Fruit fly (Drosophila melanogaster) whole organism, wandering third instar larva: ENCODE data around the gene CG43938.

Experiments used
- Abd-B ChIP-seq: fragments of >200 bp; optimal IDR thresholded peaks from 2 replicates; lab custom pipeline; 2017; ENCODE audit warnings: missing biosample characterization, missing genetic modification characterization
- CG32264 ChIP-seq: fragments of 200-800 bp; sonication (Bioruptor generic); optimal IDR thresholded peaks from 2 replicates; lab custom pipeline; 2016; ENCODE audit warnings: missing biosample characterization, missing genetic modification characterization
- CG9705 ChIP-seq: fragments of 200-800 bp; sonication (Bioruptor generic); optimal IDR thresholded peaks from 2 replicates; lab custom pipeline; 2018; ENCODE audit warnings: missing biosample characterization, mild to moderate bottlenecking, missing genetic modification characterization
- CrebA ChIP-seq: fragments of 200-800 bp; sonication (Bioruptor generic); optimal IDR thresholded peaks from 2 replicates; lab custom pipeline; 2016; ENCODE audit warnings: missing biosample characterization, mild to moderate bottlenecking, missing genetic modification characterization, borderline replicate concordance
- Dfd ChIP-seq: fragments of >200 bp; optimal IDR thresholded peaks from 2 replicates; lab custom pipeline; 2017; ENCODE audit warnings: missing biosample characterization, missing genetic modification characterization
- Dif ChIP-seq: fragments of 200-275, 200-300 bp; sonication (Bioruptor generic); optimal IDR thresholded peaks from 2 replicates; lab custom pipeline; 2018; ENCODE audit warnings: missing biosample characterization, missing genetic modification characterization; ENCODE audit not compliant: partially characterized antibody
- HLH106 ChIP-seq: fragments of 200-800 bp; optimal IDR thresholded peaks from 3 replicates; lab custom pipeline; 2019; ENCODE audit warnings: missing biosample characterization, mild to moderate bottlenecking, missing genetic modification characterization, moderate library complexity
- Hnf4 ChIP-seq: fragments of 200-800 bp; sonication (Bioruptor generic); optimal IDR thresholded peaks from 2 replicates; lab custom pipeline; 2016; ENCODE audit warnings: missing biosample characterization, mild to moderate bottlenecking, missing genetic modification characterization
- Hr78 ChIP-seq: fragments of >200 bp; optimal IDR thresholded peaks from 2 replicates; lab custom pipeline; 2017; ENCODE audit warnings: missing biosample characterization, missing genetic modification characterization
- Hr83 ChIP-seq: fragments of 200-300 bp; sonication (Bioruptor generic); optimal IDR thresholded peaks from 2 replicates; lab custom pipeline; 2016; ENCODE audit warnings: missing biosample characterization, mild to moderate bottlenecking, missing genetic modification characterization, moderate library complexity; ENCODE audit not compliant: poor library complexity, severe bottlenecking
- Jra ChIP-seq: sonication (Bioruptor generic); optimal IDR thresholded peaks from 2 replicates; lab custom pipeline; 2016; ENCODE audit warnings: missing biosample characterization, missing genetic modification characterization
- Mio ChIP-seq: sonication (Bioruptor generic); optimal IDR thresholded peaks from 2 replicates; lab custom pipeline; 2016; ENCODE audit warnings: missing biosample characterization, missing genetic modification characterization
- N ChIP-seq: fragments of >200 bp; optimal IDR thresholded peaks from 2 replicates; lab custom pipeline; 2018; ENCODE audit warnings: missing biosample characterization, missing external identifiers, missing genetic modification characterization
- Rel ChIP-seq, 2 experiments: fragments of 200-800 bp; sonication (Bioruptor generic) in 1 of 2; optimal IDR thresholded peaks; 2 replicates in 1 of 2; 3 replicates in 1 of 2; lab custom pipeline; 2016 to 2019; ENCODE audit warnings: mild to moderate bottlenecking in 2 of 2, missing biosample characterization in 2 of 2, missing genetic modification characterization in 2 of 2, moderate library complexity in 1 of 2
- Sp1 ChIP-seq: fragments of 200-800 bp; sonication (Bioruptor generic); optimal IDR thresholded peaks from 3 replicates; lab custom pipeline; 2019; ENCODE audit warnings: missing biosample characterization, mild to moderate bottlenecking, missing genetic modification characterization, moderate library complexity
- Vsx2 ChIP-seq: fragments of 200-300, 225-300 bp; sonication (Bioruptor generic); optimal IDR thresholded peaks from 2 replicates; lab custom pipeline; 2018; ENCODE audit warnings: missing biosample characterization, missing genetic modification characterization; ENCODE audit not compliant: partially characterized antibody
- br ChIP-seq: fragments of 200-800 bp; sonication (Bioruptor generic); optimal IDR thresholded peaks from 2 replicates; lab custom pipeline; 2016; ENCODE audit warnings: missing biosample characterization, missing genetic modification characterization
- brk ChIP-seq: fragments of 200-800 bp; sonication (Bioruptor generic); optimal IDR thresholded peaks from 2 replicates; lab custom pipeline; 2016; ENCODE audit warnings: missing biosample characterization, mild to moderate bottlenecking, missing genetic modification characterization
- dmrt93B ChIP-seq: fragments of 200-800 bp; sonication (Bioruptor generic); optimal IDR thresholded peaks from 2 replicates; lab custom pipeline; 2018; ENCODE audit warnings: missing biosample characterization, mild to moderate bottlenecking, missing genetic modification characterization
- dsf ChIP-seq: sonication (Bioruptor generic); optimal IDR thresholded peaks from 2 replicates; lab custom pipeline; 2016; ENCODE audit warnings: missing biosample characterization, missing genetic modification characterization, borderline replicate concordance
- ey ChIP-seq: fragments of 200-800 bp; sonication (Bioruptor generic); optimal IDR thresholded peaks from 2 replicates; lab custom pipeline; 2016; ENCODE audit warnings: missing biosample characterization, missing genetic modification characterization
- foxo ChIP-seq, 2 experiments: fragments of 200-800 bp; sonication (Bioruptor generic); optimal IDR thresholded peaks; 2 replicates in 1 of 2; 3 replicates in 1 of 2; lab custom pipeline; 2016 to 2017; ENCODE audit warnings: missing biosample characterization in 2 of 2, missing genetic modification characterization in 2 of 2
- jim ChIP-seq: fragments of 175-275, 200-325 bp; sonication (Bioruptor generic); optimal IDR thresholded peaks from 2 replicates; lab custom pipeline; 2016; ENCODE audit warnings: missing biosample characterization, mild to moderate bottlenecking, missing genetic modification characterization
- lola ChIP-seq: fragments of >200 bp; optimal IDR thresholded peaks from 2 replicates; lab custom pipeline; 2017; ENCODE audit warnings: missing biosample characterization, missing genetic modification characterization
- pan ChIP-seq: fragments of >200 bp; optimal IDR thresholded peaks from 2 replicates; lab custom pipeline; 2017
- psq ChIP-seq: fragments of 200-800 bp; sonication (Bioruptor generic); optimal IDR thresholded peaks from 3 replicates; lab custom pipeline; 2017; ENCODE audit warnings: missing biosample characterization, mild to moderate bottlenecking, missing genetic modification characterization, moderate library complexity
- sage ChIP-seq: fragments of 200-800 bp; sonication (Bioruptor generic); optimal IDR thresholded peaks from 2 replicates; lab custom pipeline; 2016; ENCODE audit warnings: missing biosample characterization, mild to moderate bottlenecking, missing genetic modification characterization
- sv ChIP-seq: fragments of 200-800 bp; sonication (Bioruptor generic); optimal IDR thresholded peaks from 3 replicates; lab custom pipeline; 2016; ENCODE audit warnings: missing biosample characterization, missing genetic modification characterization
- tai ChIP-seq: sonication (Bioruptor generic); optimal IDR thresholded peaks from 2 replicates; lab custom pipeline; 2016; ENCODE audit warnings: missing biosample characterization, missing genetic modification characterization

Gene CG43938

dm6 chr3L:21113061-21113460, 8.4 kb upstream of the CG43938 start:
- TF ChIP-seq tai (no peak), Dfd (GFP tag; lab: Kevin White, UChicago) (no peak), Hr78 (GFP tag; lab: Kevin White, UChicago) (no peak), Jra (GFP tag; lab: Kevin White, UChicago) (no peak), Hnf4 (GFP tag; lab: Kevin White, UChicago) (no peak), Hr83 (GFP tag; lab: Kevin White, UChicago) (no peak), brk (GFP tag; lab: Kevin White, UChicago) (no peak)

- no peak for TF ChIP-seq CG9705
- TF ChIP-seq jim (GFP tag; lab: Kevin White, UChicago): no peak
- TF ChIP-seq N (GFP tag; lab: Kevin White, UChicago): no peak
Measured at dm6 chr3L:21118602-21119001, 2.9 kb upstream of the CG43938 start.

dm6 chr3L:21122522-21122923, 1.1 kb downstream of the CG43938 start:
- TF ChIP-seq Dfd (GFP tag; lab: Kevin White, UChicago) (no peak), sv (no peak), N (GFP tag; lab: Kevin White, UChicago) (no peak), HLH106 (tag; lab: Kevin White, UChicago) (no peak), Abd-B (GFP tag; lab: Kevin White, UChicago) (no peak), foxo (GFP tag; optimal IDR thresholded peaks at IDR 0.05; lab: Kevin White, UChicago) (no peak), CG32264 (GFP tag; lab: Kevin White, UChicago) (no peak), br (no peak), lola (no peak), Sp1 (GFP tag; lab: Kevin White, UChicago) (no peak), jim (GFP tag; lab: Kevin White, UChicago) (no peak), dsf (no peak), Rel (GFP tag; optimal IDR thresholded peaks at IDR 0.05; lab: Kevin White, UChicago) (no peak), Rel (tag; optimal IDR thresholded peaks at IDR 0.05; lab: Kevin White, UChicago) (no peak), sage (GFP tag; lab: Kevin White, UChicago) (no peak), CrebA (GFP tag; lab: Kevin White, UChicago) (no peak), Mio (no peak), pan (lab: Kevin White, UChicago) (no peak), Vsx2 (GFP tag; lab: Kevin White, UChicago) (no peak)

dm6 chr3L:21123453-21123852, 2.0 kb downstream of the CG43938 start, which contains the start of gene CG33284:
TSS of gene CG33284 (plus strand) at chr3L:21123753.
- TF ChIP-seq Mio: no peak
- TF ChIP-seq foxo (GFP tag; optimal IDR thresholded peaks at IDR 0.05; lab: Kevin White, UChicago): no peak
- no peak for TF ChIP-seq Hnf4 (GFP tag; lab: Kevin White, UChicago)
- no peak for TF ChIP-seq Dif (GFP tag; lab: Kevin White, UChicago)
- no peak for TF ChIP-seq CG9705
- TF ChIP-seq CrebA (GFP tag; lab: Kevin White, UChicago): no peak
- no peak for TF ChIP-seq sv

- no peak for TF ChIP-seq ey
- no peak for TF ChIP-seq psq
- no peak for TF ChIP-seq pan (lab: Kevin White, UChicago)
- TF ChIP-seq tai: no peak
- no peak for TF ChIP-seq foxo (GFP tag; optimal IDR thresholded peaks at IDR 0.05; lab: Kevin White, UChicago)
- TF ChIP-seq Sp1 (GFP tag; lab: Kevin White, UChicago): no peak
- no peak for TF ChIP-seq jim (GFP tag; lab: Kevin White, UChicago)
- no peak for TF ChIP-seq sv
- no peak for TF ChIP-seq Abd-B (GFP tag; lab: Kevin White, UChicago)
Measured at dm6 chr3L:21129682-21130081, 8.2 kb downstream of the CG43938 start.

dm6 chr3L:21130839-21131410, 9.5 kb downstream of the CG43938 start, which contains the start of gene ko:
TSS of gene ko (minus strand) at chr3L:21131159.
- no peak for TF ChIP-seq Hr83 (GFP tag; lab: Kevin White, UChicago)
- peak; percentile 14 for TF ChIP-seq CrebA (GFP tag; lab: Kevin White, UChicago)
- TF ChIP-seq dmrt93B (GFP tag; lab: Kevin White, UChicago): no peak
